Fruit fly (Drosophila melanogaster) whole organism, embryonic: ENCODE results near the gene Lipt2.
A peak's percentile ranks its signal among the peaks of the same experiment; 100 is the strongest.

ENCODE experiments used
- Bteb2 ChIP-seq: fragments of 200-800 bp; sonication (Bioruptor generic); optimal IDR thresholded peaks from 2 replicates; lab custom pipeline; 2016; ENCODE audit warnings: missing biosample characterization, missing genetic modification characterization
- CG1024 ChIP-seq: fragments of 200-800 bp; sonication (Bioruptor generic); IDR thresholded peaks from 2 replicates; pipeline ENCODE4 v1.3.6; 2022; ENCODE audit warnings: missing biosample characterization, missing genetic modification characterization
- CG10267 ChIP-seq: fragments of 200-800 bp; sonication (Bioruptor generic); optimal IDR thresholded peaks from 2 replicates; lab custom pipeline; 2018; ENCODE audit warnings: missing biosample characterization, mild to moderate bottlenecking, missing genetic modification characterization, moderate library complexity
- CG11723 ChIP-seq: fragments of 200-800 bp; sonication (Bioruptor generic); optimal IDR thresholded peaks from 2 replicates; lab custom pipeline; 2017; ENCODE audit warnings: missing biosample characterization, mild to moderate bottlenecking, missing genetic modification characterization
- CG13287 ChIP-seq: fragments of 200-800 bp; sonication (Bioruptor generic); IDR thresholded peaks from 2 replicates; pipeline ENCODE4 v1.3.6; 2022; ENCODE audit warnings: missing biosample characterization, missing genetic modification characterization; ENCODE audit not compliant: partially characterized antibody
- CG14710 ChIP-seq: fragments of 200-800 bp; sonication (Bioruptor generic); optimal IDR thresholded peaks from 3 replicates; lab custom pipeline; 2019; ENCODE audit warnings: missing biosample characterization, mild to moderate bottlenecking, missing genetic modification characterization, moderate library complexity
- CG15011 ChIP-seq: fragments of 200-800 bp; sonication (Bioruptor generic); optimal IDR thresholded peaks from 3 replicates; lab custom pipeline; 2018; ENCODE audit warnings: missing biosample characterization, mild to moderate bottlenecking, missing genetic modification characterization
- CG15269 ChIP-seq: fragments of 200-800 bp; sonication (Bioruptor generic); optimal IDR thresholded peaks from 2 replicates; lab custom pipeline; 2018; ENCODE audit warnings: missing biosample characterization, mild to moderate bottlenecking, missing genetic modification characterization, moderate library complexity
- CG18262 ChIP-seq: fragments of 200-800 bp; optimal IDR thresholded peaks from 3 replicates; lab custom pipeline; 2019; ENCODE audit warnings: missing biosample characterization, mild to moderate bottlenecking, missing genetic modification characterization, moderate library complexity
- CG18764 ChIP-seq: fragments of 200-800 bp; sonication (Bioruptor generic); optimal IDR thresholded peaks from 3 replicates; lab custom pipeline; 2016; ENCODE audit warnings: missing biosample characterization, missing genetic modification characterization
- CG2116 ChIP-seq: fragments of 200-800 bp; sonication (Bioruptor generic); optimal IDR thresholded peaks from 3 replicates; lab custom pipeline; 2018; ENCODE audit warnings: missing biosample characterization, mild to moderate bottlenecking, missing genetic modification characterization
- CG2120 ChIP-seq: fragments of 200-800 bp; sonication (Bioruptor generic); optimal IDR thresholded peaks from 3 replicates; lab custom pipeline; 2016; ENCODE audit warnings: missing biosample characterization, missing genetic modification characterization
- CG2712 ChIP-seq: fragments of 200-800 bp; optimal IDR thresholded peaks from 3 replicates; lab custom pipeline; 2019; ENCODE audit warnings: missing biosample characterization, mild to moderate bottlenecking, missing genetic modification characterization, moderate library complexity
- CG2875 ChIP-seq: fragments of 200-800 bp; sonication (Bioruptor generic); optimal IDR thresholded peaks from 2 replicates; lab custom pipeline; 2017; ENCODE audit warnings: missing biosample characterization, mild to moderate bottlenecking, missing genetic modification characterization, missing genetic modification reagents
- CG34224 ChIP-seq: fragments of 200-800 bp; sonication (Bioruptor generic); IDR thresholded peaks from 3 replicates; pipeline ENCODE4 v1.3.6; 2022; ENCODE audit warnings: missing biosample characterization, missing genetic modification characterization; ENCODE audit not compliant: partially characterized antibody
- CG3726 ChIP-seq: fragments of 200-800 bp; sonication (Bioruptor generic); IDR thresholded peaks from 3 replicates; pipeline ENCODE4, ENCODE4 v1.3.6; 2022; ENCODE audit warnings: missing biosample characterization, missing genetic modification characterization
- CG3847 ChIP-seq: fragments of 200-800 bp; sonication (Bioruptor generic); IDR thresholded peaks from 2 replicates; pipeline ENCODE4 v1.3.6; 2022; ENCODE audit warnings: missing biosample characterization, missing genetic modification characterization
- CG3995 ChIP-seq: fragments of 200-800 bp; sonication (Bioruptor generic); optimal IDR thresholded peaks from 3 replicates; lab custom pipeline; 2016; ENCODE audit warnings: missing biosample characterization, missing genetic modification characterization
- CG4617 ChIP-seq: fragments of 200-800 bp; sonication (Bioruptor generic); optimal IDR thresholded peaks from 3 replicates; lab custom pipeline; 2016; ENCODE audit warnings: missing biosample characterization, missing genetic modification characterization, borderline replicate concordance
- CG6175 ChIP-seq: fragments of 200-800 bp; sonication (Bioruptor generic); IDR thresholded peaks from 3 replicates; pipeline ENCODE4 v1.3.6; 2022; ENCODE audit warnings: missing biosample characterization, missing genetic modification characterization
- CG6791 ChIP-seq: fragments of 200-800 bp; sonication (Bioruptor generic); IDR thresholded peaks from 3 replicates; pipeline ENCODE4 v1.3.6; 2022; ENCODE audit warnings: missing biosample characterization, missing genetic modification characterization; ENCODE audit not compliant: partially characterized antibody
- CG9437 ChIP-seq: fragments of 200-800 bp; sonication (Bioruptor generic); optimal IDR thresholded peaks from 2 replicates; lab custom pipeline; 2018; ENCODE audit warnings: missing biosample characterization, mild to moderate bottlenecking, missing genetic modification characterization
- CG9727 ChIP-seq: fragments of 200-800 bp; sonication (Bioruptor generic); optimal IDR thresholded peaks from 3 replicates; lab custom pipeline; 2017; ENCODE audit warnings: missing biosample characterization, mild to moderate bottlenecking, missing genetic modification characterization
- Dfd ChIP-seq, 2 experiments: fragments of >200 bp; optimal IDR thresholded peaks; 2 replicates each; lab custom pipeline; 2017; ENCODE audit warnings: missing biosample characterization in 2 of 2, missing genetic modification characterization in 2 of 2
- Dll ChIP-seq: fragments of 200-800 bp; sonication (Bioruptor generic); IDR thresholded peaks from 4 replicates; pipeline ENCODE4 v1.3.6; 2022; ENCODE audit warnings: missing biosample characterization, missing genetic modification characterization; ENCODE audit not compliant: partially characterized antibody
- Dref ChIP-seq: fragments of 200-800 bp; sonication (Bioruptor generic); IDR thresholded peaks from 2 replicates; pipeline ENCODE4 v1.3.6; 2022; ENCODE audit warnings: missing biosample characterization, missing genetic modification characterization
- Gug ChIP-seq: fragments of 200-800 bp; sonication (Bioruptor generic); IDR thresholded peaks from 4 replicates; pipeline ENCODE4 v1.3.6; 2022; ENCODE audit warnings: missing biosample characterization, missing genetic modification characterization
- Hr3 ChIP-seq: fragments of 200-800 bp; sonication (Bioruptor generic); optimal IDR thresholded peaks from 3 replicates; lab custom pipeline; 2016; ENCODE audit warnings: missing biosample characterization, missing genetic modification characterization
- Hr78 ChIP-seq, 2 experiments: fragments of 200-800 bp in 1 of 2; fragments of >200 bp in 1 of 2; sonication (Bioruptor generic) in 1 of 2; optimal IDR thresholded peaks; 2 replicates each; lab custom pipeline; 2017 to 2019; ENCODE audit warnings: missing biosample characterization in 2 of 2, missing genetic modification characterization in 2 of 2, mild to moderate bottlenecking in 1 of 2, moderate library complexity in 1 of 2
- Hsf ChIP-seq: fragments of 200-800 bp; sonication (Bioruptor generic); optimal IDR thresholded peaks from 3 replicates; lab custom pipeline; 2016; ENCODE audit warnings: missing biosample characterization, missing genetic modification characterization
- Lpt ChIP-seq: fragments of >200 bp; optimal IDR thresholded peaks from 2 replicates; lab custom pipeline; 2018; ENCODE audit warnings: missing biosample characterization, missing genetic modification characterization
- MBD-R2 ChIP-seq: fragments of 200-800 bp; sonication (Bioruptor generic); IDR thresholded peaks from 2 replicates; pipeline ENCODE4 v1.3.6; 2022; ENCODE audit warnings: missing biosample characterization, missing genetic modification characterization
- NFAT ChIP-seq: fragments of 200-800 bp; sonication (Bioruptor generic); IDR thresholded peaks from 2 replicates; pipeline ENCODE4 v1.3.6; 2022; ENCODE audit warnings: missing biosample characterization, missing genetic modification characterization
- Ssrp ChIP-seq: fragments of 200-800 bp; sonication (Bioruptor generic); optimal IDR thresholded peaks from 2 replicates; lab custom pipeline; 2018; ENCODE audit warnings: missing biosample characterization, mild to moderate bottlenecking, missing genetic modification characterization, moderate library complexity
- Xbp1 ChIP-seq: fragments of 200-800 bp; sonication (Bioruptor generic); optimal IDR thresholded peaks from 3 replicates; lab custom pipeline; 2016; ENCODE audit warnings: missing biosample characterization, mild to moderate bottlenecking, missing genetic modification characterization
- bcd ChIP-seq: fragments of 200-800 bp; sonication (Bioruptor generic); optimal IDR thresholded peaks from 2 replicates; lab custom pipeline; 2017; ENCODE audit warnings: missing biosample characterization, mild to moderate bottlenecking, missing genetic modification characterization
- dmrt11E ChIP-seq: fragments of 200-800 bp; sonication (Bioruptor generic); optimal IDR thresholded peaks from 3 replicates; lab custom pipeline; 2018; ENCODE audit warnings: missing biosample characterization, mild to moderate bottlenecking, missing genetic modification characterization, moderate library complexity
- gem ChIP-seq: fragments of 200-800 bp; sonication (Bioruptor generic); optimal IDR thresholded peaks from 2 replicates; lab custom pipeline; 2019; ENCODE audit warnings: missing biosample characterization, mild to moderate bottlenecking, missing genetic modification characterization, moderate library complexity
- grau ChIP-seq: fragments of 200-800 bp; optimal IDR thresholded peaks from 3 replicates; lab custom pipeline; 2019; ENCODE audit warnings: missing biosample characterization, mild to moderate bottlenecking, missing genetic modification characterization, moderate library complexity
- ind ChIP-seq: fragments of 200-800 bp; sonication (Bioruptor generic); optimal IDR thresholded peaks from 3 replicates; lab custom pipeline; 2016; ENCODE audit warnings: missing biosample characterization, missing genetic modification characterization
- lmd ChIP-seq: fragments of 200-800 bp; sonication (Bioruptor generic); IDR thresholded peaks from 2 replicates; pipeline ENCODE4 v1.3.6; 2022; ENCODE audit warnings: missing biosample characterization, missing genetic modification characterization
- lola ChIP-seq, 3 experiments: fragments of >200 bp in 2 of 3; fragments of 200-800 bp in 1 of 3; sonication (Bioruptor generic) in 1 of 3; optimal IDR thresholded peaks; 2 replicates each; lab custom pipeline; 2017 to 2019; ENCODE audit warnings: missing biosample characterization in 3 of 3, missing genetic modification characterization in 3 of 3, mild to moderate bottlenecking in 1 of 3, moderate library complexity in 1 of 3
- psq ChIP-seq: fragments of 200-800 bp; sonication (Bioruptor generic); optimal IDR thresholded peaks from 2 replicates; lab custom pipeline; 2017; ENCODE audit warnings: missing biosample characterization, missing genetic modification characterization
- row ChIP-seq: fragments of 200-800 bp; sonication (Bioruptor generic); IDR thresholded peaks from 3 replicates; pipeline ENCODE4 v1.3.6; 2022; ENCODE audit warnings: missing biosample characterization, missing genetic modification characterization
- slbo ChIP-seq: fragments of 200-800 bp; sonication (Bioruptor generic); IDR thresholded peaks from 2 replicates; pipeline ENCODE4 v1.3.6; 2022; ENCODE audit warnings: missing biosample characterization, missing genetic modification characterization
- ssp ChIP-seq: fragments of 200-800 bp; sonication (Bioruptor generic); IDR thresholded peaks from 2 replicates; pipeline ENCODE4 v1.3.6; 2022; ENCODE audit warnings: missing biosample characterization, missing genetic modification characterization
- tin ChIP-seq: fragments of 200-800 bp; sonication (Bioruptor generic); optimal IDR thresholded peaks from 3 replicates; lab custom pipeline; 2016; ENCODE audit warnings: missing biosample characterization, missing genetic modification characterization
- vvl ChIP-seq: fragments of 200-800 bp; sonication (Bioruptor generic); IDR thresholded peaks from 2 replicates; pipeline ENCODE4 v1.3.6; 2022; ENCODE audit warnings: missing biosample characterization, missing genetic modification characterization

Lipt2 gene

dm6 chr3R:4399810-4400496, 37.2 kb downstream of the Lipt2 start (continued):
- TF ChIP-seq Hr3 (GFP tag; lab: Kevin White, UChicago) = peak; percentile 39
- no peak for TF ChIP-seq Bteb2 (GFP tag; lab: Kevin White, UChicago)
- TF ChIP-seq CG15269 = peak; percentile 1
- peak in 2 of 3 experiments; percentile 41 to 91 for TF ChIP-seq lola (GFP tag; optimal IDR thresholded peaks at IDR 0.05; lab: Kevin White, UChicago)
- TF ChIP-seq CG9437 = peak; percentile 38
- TF ChIP-seq grau (tag; lab: Kevin White, UChicago) = peak; percentile 30
- TF ChIP-seq Xbp1 (GFP tag; lab: Kevin White, UChicago) = peak; percentile 34
- TF ChIP-seq CG34224 (GFP tag; lab: Robert Waterston, UW) = peak; percentile 10; the same call in 1 of the 3 replicates
- peak; percentile 61 for TF ChIP-seq slbo (GFP tag; lab: Robert Waterston, UW)
- peak; percentile 18 for TF ChIP-seq CG10267 (tag; lab: Kevin White, UChicago)
- TF ChIP-seq row (GFP tag; lab: Robert Waterston, UW) = peak; percentile 87
- TF ChIP-seq MBD-R2 (GFP tag; lab: Robert Waterston, UW) = peak; percentile 69
- peak; percentile 43 for TF ChIP-seq CG2712
- peak; percentile 40 for TF ChIP-seq dmrt11E (tag; lab: Kevin White, UChicago)
- TF ChIP-seq psq (GFP tag; lab: Kevin White, UChicago) = peak; percentile 22
- peak; percentile 23; the same call in 1 of the 2 replicates for TF ChIP-seq lmd (GFP tag; lab: Robert Waterston, UW)
- TF ChIP-seq Dll (GFP tag; lab: Robert Waterston, UW) = 0 out of 4 replicates have a peak, but pooled peaks have one; percentile 12
- TF ChIP-seq CG2116 (GFP tag; lab: Kevin White, UChicago) = peak; percentile 57
- TF ChIP-seq CG9727 = peak; percentile 31
- TF ChIP-seq gem (tag; lab: Kevin White, UChicago) = peak; percentile 41
- TF ChIP-seq CG2875 (GFP tag; lab: Kevin White, UChicago) = no peak
- peak in 1 of 2 experiments; percentile 37 for TF ChIP-seq Hr78 (GFP tag; optimal IDR thresholded peaks at IDR 0.05; lab: Kevin White, UChicago)
- peak; percentile 26 for TF ChIP-seq Hsf
- peak; percentile 85 for TF ChIP-seq CG11723 (GFP tag; lab: Kevin White, UChicago)
- peak; percentile 78 for TF ChIP-seq Dref
- TF ChIP-seq CG6175 (GFP tag; lab: Robert Waterston, UW) = no peak
- TF ChIP-seq NFAT = peak; percentile 57; the same call in 1 of the 2 replicates
- TF ChIP-seq Dfd (GFP tag; optimal IDR thresholded peaks at IDR 0.05; lab: Kevin White, UChicago) = peak in 1 of 2 experiments; percentile 55
- peak; percentile 18 for TF ChIP-seq ind (GFP tag; lab: Kevin White, UChicago)
- peak; percentile 98 for TF ChIP-seq ssp
- peak; percentile 19 for TF ChIP-seq tin (GFP tag; lab: Kevin White, UChicago)
- TF ChIP-seq CG13287 = peak; percentile 15; the same call in 1 of the 2 replicates
- TF ChIP-seq bcd (GFP tag; lab: Kevin White, UChicago) = peak; percentile 3
- TF ChIP-seq Ssrp (tag; lab: Kevin White, UChicago) = peak; percentile 35
- peak; percentile 26 for TF ChIP-seq CG2120 (GFP tag; lab: Kevin White, UChicago)
- TF ChIP-seq CG3847 = 0 out of 2 replicates have a peak, but pooled peaks have one; percentile 22
- TF ChIP-seq CG1024 (GFP tag; lab: Robert Waterston, UW) = peak; percentile 96
- TF ChIP-seq Lpt (GFP tag; lab: Kevin White, UChicago) = no peak
- peak; percentile 49 for TF ChIP-seq CG18262
- TF ChIP-seq CG6791 (GFP tag; lab: Robert Waterston, UW) = peak; percentile 56; the same call in 2 of the 3 replicates
- peak; percentile 64 for TF ChIP-seq CG18764 (GFP tag; lab: Kevin White, UChicago)
- TF ChIP-seq CG3995 (GFP tag; lab: Kevin White, UChicago) = peak; percentile 15
- peak; percentile 63 for TF ChIP-seq vvl (GFP tag; lab: Robert Waterston, UW)
- TF ChIP-seq Gug (GFP tag; lab: Robert Waterston, UW) = 0 out of 4 replicates have a peak, but pooled peaks have one; percentile 29
- peak; percentile 40 for TF ChIP-seq CG4617 (GFP tag; lab: Kevin White, UChicago)
- no peak for TF ChIP-seq CG3726 (GFP tag; lab: Robert Waterston, UW)
- peak; percentile 73 for TF ChIP-seq CG14710 (tag; lab: Kevin White, UChicago)
- no peak for TF ChIP-seq CG15011
